Fruit fly (Drosophila melanogaster): ENCODE data around the gene CG42752.
A peak's percentile ranks its signal among the peaks of the same experiment; 100 is the strongest.

CG42752 gene

DNA sequence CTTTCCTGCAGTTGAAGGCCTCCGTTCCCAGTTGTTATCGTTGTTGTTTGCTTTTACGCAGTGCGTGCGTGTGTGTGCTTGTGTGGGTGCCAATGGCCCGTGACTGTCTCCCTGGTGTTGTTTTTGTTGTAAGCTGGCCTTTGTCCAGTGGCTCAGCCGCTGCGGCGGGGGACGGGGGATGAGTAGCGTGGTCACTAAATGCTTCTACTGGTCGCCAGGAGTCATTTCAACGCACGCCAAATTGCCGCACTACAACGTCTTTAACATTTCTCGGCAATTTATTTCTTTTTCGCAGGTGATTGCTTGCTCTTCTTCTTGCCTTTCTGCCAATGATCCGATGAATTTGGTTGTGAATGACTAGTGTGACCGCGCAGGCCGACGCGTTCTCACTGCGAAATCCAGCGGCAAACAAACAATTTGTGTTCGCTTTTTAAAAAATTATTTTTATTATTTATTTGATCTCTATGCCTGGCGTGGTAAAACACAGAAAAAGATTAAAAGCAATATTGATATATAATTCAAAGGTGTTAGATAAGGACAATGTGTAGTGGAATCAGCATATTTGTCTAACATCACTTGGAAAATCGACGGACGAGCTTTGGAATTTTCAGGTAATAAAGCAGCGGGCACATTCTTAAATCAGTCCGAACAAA lies 31.5 kb downstream of the CG42752 start, which contains the start of the genes Faf2 and Grip71 (continued):
- TF ChIP-seq sens-2 (GFP tag; IDR thresholded peaks at IDR 0.05) = peak; percentile 86
- TF ChIP-seq CG3847 (GFP tag; IDR thresholded peaks at IDR 0.05) = peak; percentile 95
- no peak for TF ChIP-seq wek (GFP tag; optimal IDR thresholded peaks at IDR 0.05)
- TF ChIP-seq salm (tag; optimal IDR thresholded peaks at IDR 0.05) = peak; percentile 63
- TF ChIP-seq amos (GFP tag; IDR thresholded peaks at IDR 0.05; ENCODE audit: partially characterized antibody) = peak; percentile 47; the same call in 1 of the 2 replicates
- peak; percentile 93 for TF ChIP-seq Optix (GFP tag; IDR thresholded peaks at IDR 0.05)
- peak; percentile 96 for TF ChIP-seq CG2712 (tag; optimal IDR thresholded peaks at IDR 0.05)
- peak; percentile 44 for TF ChIP-seq schlank (tag; optimal IDR thresholded peaks at IDR 0.05)
- TF ChIP-seq CG10654 (GFP tag; optimal IDR thresholded peaks at IDR 0.05) = peak; percentile 92
- TF ChIP-seq Lhr (GFP tag; optimal IDR thresholded peaks at IDR 0.05) = peak; percentile 91
- peak; percentile 86 for TF ChIP-seq gfzf (GFP tag; optimal IDR thresholded peaks at IDR 0.05)
- peak; percentile 86 for TF ChIP-seq Blimp-1 (GFP tag; optimal IDR thresholded peaks at IDR 0.05)
- peak; percentile 65 for TF ChIP-seq onecut (GFP tag; IDR thresholded peaks at IDR 0.05)
- peak; percentile 84 for TF ChIP-seq CG10543 (GFP tag; optimal IDR thresholded peaks at IDR 0.05)
- peak; percentile 64; the same call in 1 of the 2 replicates for TF ChIP-seq toy (GFP tag; IDR thresholded peaks at IDR 0.05)
- peak; percentile 94 for TF ChIP-seq tgo (GFP tag; IDR thresholded peaks at IDR 0.05)
- TF ChIP-seq CG15011 (GFP tag; optimal IDR thresholded peaks at IDR 0.05) = peak; percentile 56
- no peak for TF ChIP-seq luna (GFP tag; optimal IDR thresholded peaks at IDR 0.05)
- TF ChIP-seq danr (GFP tag; IDR thresholded peaks at IDR 0.05) = peak; percentile 89; the same call in 1 of the 2 replicates
- TF ChIP-seq CG1529 (GFP tag; optimal IDR thresholded peaks at IDR 0.05) = peak; percentile 58
- peak; percentile 94 for TF ChIP-seq H15 (GFP tag; IDR thresholded peaks at IDR 0.05)
- TF ChIP-seq Sox102F (GFP tag; optimal IDR thresholded peaks at IDR 0.05) = peak; percentile 93
- TF ChIP-seq CG16813 (GFP tag; IDR thresholded peaks at IDR 0.05; ENCODE audit: partially characterized antibody) = peak; percentile 51; the same call in 2 of the 3 replicates
- peak; percentile 36 for TF ChIP-seq CG5180 (GFP tag; optimal IDR thresholded peaks at IDR 0.05)
- no peak for TF ChIP-seq CG15479 (GFP tag; optimal IDR thresholded peaks at IDR 0.05)
- TF ChIP-seq Ets65A (GFP tag) = peak; percentile 99
- peak; percentile 30 for TF ChIP-seq ac (GFP tag; optimal IDR thresholded peaks at IDR 0.05)
- no peak for TF ChIP-seq CG34376 (GFP tag; optimal IDR thresholded peaks at IDR 0.05)
- TF ChIP-seq Mrtf (GFP tag; IDR thresholded peaks at IDR 0.05) = peak; percentile 93
- TF ChIP-seq HLHmδ (GFP tag; optimal IDR thresholded peaks at IDR 0.05) = no peak
- TF ChIP-seq Antp (GFP tag; optimal IDR thresholded peaks at IDR 0.05) = peak; percentile 77
- peak; percentile 57 for TF ChIP-seq Scr (GFP tag; IDR thresholded peaks at IDR 0.05; ENCODE audit: partially characterized antibody)
- no peak for TF ChIP-seq pita (GFP tag; optimal IDR thresholded peaks at IDR 0.05)
- TF ChIP-seq Nf-YA (GFP tag; IDR thresholded peaks at IDR 0.05) = peak; percentile 84
- peak; percentile 74 for TF ChIP-seq CG3065 (GFP tag; optimal IDR thresholded peaks at IDR 0.05)
- TF ChIP-seq CG5245 (GFP tag; optimal IDR thresholded peaks at IDR 0.05) = peak; percentile 87
- peak; percentile 94 for TF ChIP-seq CG30431 (GFP tag; optimal IDR thresholded peaks at IDR 0.05)
- no peak for TF ChIP-seq sna (GFP tag; IDR thresholded peaks at IDR 0.05; ENCODE audit: partially characterized antibody)
- TF ChIP-seq ara (GFP tag; IDR thresholded peaks at IDR 0.05) = peak; percentile 94
- peak; percentile 93 for TF ChIP-seq HLH3B (GFP tag; IDR thresholded peaks at IDR 0.05)
- TF ChIP-seq BEAF-32 (GFP tag; optimal IDR thresholded peaks at IDR 0.05) = peak; percentile 79
- peak; percentile 96 for TF ChIP-seq esg (GFP tag; conservative IDR thresholded peaks at IDR 0.05)
- peak; percentile 71; the same call in 1 of the 2 replicates for TF ChIP-seq CkIIα-i1 (GFP tag; IDR thresholded peaks at IDR 0.05)
- peak; percentile 89 for TF ChIP-seq slou (GFP tag; optimal IDR thresholded peaks at IDR 0.05)
- TF ChIP-seq CG9727 (GFP tag; optimal IDR thresholded peaks at IDR 0.05) = peak; percentile 88
- peak; percentile 38 for TF ChIP-seq CG6765 (GFP tag; optimal IDR thresholded peaks at IDR 0.05)
- TF ChIP-seq Dad (GFP tag; optimal IDR thresholded peaks at IDR 0.05) = peak; percentile 70
- peak; percentile 71 for TF ChIP-seq emc (GFP tag; optimal IDR thresholded peaks at IDR 0.05)
- peak; percentile 89 for TF ChIP-seq cg (GFP tag; optimal IDR thresholded peaks at IDR 0.05)

Measured in whole organism, embryonic.